Worm (Caenorhabditis elegans) whole organism, L1 larva: ENCODE measurements around the gene dnj-25.

Experiments
- C04F5.9 ChIP-seq: sonication (generic microtip); optimal IDR thresholded peaks from 2 replicates; lab custom pipeline; 2016; ENCODE audit warnings: missing genetic modification characterization, missing compliant biosample characterization
- F16B12.6 ChIP-seq: fragments of 150-350 bp; optimal IDR thresholded peaks from 2 replicates; lab custom pipeline; 2014; ENCODE audit warnings: missing biosample characterization, missing genetic modification characterization
- Y116A8C.19 ChIP-seq: sonication (generic microtip); optimal IDR thresholded peaks from 2 replicates; lab custom pipeline; 2016; ENCODE audit warnings: missing compliant biosample characterization, missing genetic modification characterization, borderline replicate concordance
- aha-1 ChIP-seq: fragments of 150-350 bp; optimal IDR thresholded peaks from 2 replicates; lab custom pipeline; 2014; ENCODE audit warnings: missing biosample characterization, missing genetic modification characterization
- alr-1 ChIP-seq: fragments of 200-800 bp; sonication (Bioruptor generic); optimal IDR thresholded peaks from 2 replicates; lab custom pipeline; 2018; ENCODE audit warnings: borderline replicate concordance, mild to moderate bottlenecking, missing genetic modification characterization, missing compliant biosample characterization
- ama-1 ChIP-seq: fragments of 150-350 bp; optimal IDR thresholded peaks from 2 replicates; lab custom pipeline; 2014
- ceh-63 ChIP-seq: fragments of 200-800 bp; sonication (Bioruptor generic); optimal IDR thresholded peaks from 2 replicates; lab custom pipeline; 2018; ENCODE audit warnings: mild to moderate bottlenecking, missing genetic modification characterization, missing compliant biosample characterization
- ceh-82 ChIP-seq, 3 experiments: fragments of 150-350 bp in 1 of 3; sonication (generic microtip) in 2 of 3; optimal IDR thresholded peaks; 2 replicates each; lab custom pipeline; 2014 to 2017; ENCODE audit warnings: missing biosample characterization in 3 of 3, missing genetic modification characterization in 3 of 3
- ceh-88 ChIP-seq: fragments of 200-800 bp; sonication (Bioruptor generic); IDR thresholded peaks from 2 replicates; pipeline ENCODE4 v1.3.6; 2022; ENCODE audit warnings: missing genetic modification characterization, missing compliant biosample characterization
- ceh-90 ChIP-seq: sonication (generic microtip); optimal IDR thresholded peaks from 2 replicates; lab custom pipeline; 2016; ENCODE audit warnings: missing genetic modification characterization, missing compliant biosample characterization
- ces-1 ChIP-seq: fragments of 150-350 bp; optimal IDR thresholded peaks from 2 replicates; lab custom pipeline; 2014; ENCODE audit warnings: missing biosample characterization, missing genetic modification reagents, missing genetic modification characterization
- dsc-1 ChIP-seq: sonication (generic microtip); optimal IDR thresholded peaks from 2 replicates; lab custom pipeline; 2016; ENCODE audit warnings: mild to moderate bottlenecking, missing genetic modification characterization, missing compliant biosample characterization
- efl-1 ChIP-seq, 4 experiments: fragments of 150-350 bp; optimal IDR thresholded peaks in 3 of 4; peaks in 1 of 4; 1 replicate in 1 of 4; 2 replicates in 3 of 4; lab custom pipeline; 2014; ENCODE audit warnings: missing biosample characterization in 2 of 4, missing genetic modification characterization in 2 of 4, missing genetic modification reagents in 2 of 4
- efl-3 ChIP-seq: fragments of 200-800 bp; sonication (Bioruptor generic); optimal IDR thresholded peaks from 2 replicates; lab custom pipeline; 2018; ENCODE audit warnings: mild to moderate bottlenecking, missing genetic modification characterization, missing compliant biosample characterization
- egl-13 ChIP-seq: sonication (generic microtip); optimal IDR thresholded peaks from 2 replicates; lab custom pipeline; 2016; ENCODE audit warnings: missing genotype, missing genetic modification reagents, missing genetic modification characterization, missing compliant biosample characterization
- elt-3 ChIP-seq, 6 experiments: fragments of 150-350 bp in 1 of 6; sonication (generic microtip); optimal IDR thresholded peaks; 2 replicates each; lab custom pipeline; 2017 to 2018; ENCODE audit warnings: missing biosample characterization in 6 of 6, missing genetic modification characterization in 6 of 6, inconsistent platforms in 1 of 6
- fkh-10 ChIP-seq: sonication (generic microtip); optimal IDR thresholded peaks from 2 replicates; lab custom pipeline; 2017; ENCODE audit warnings: missing biosample characterization, missing genetic modification reagents, missing genetic modification characterization
- fkh-4 ChIP-seq: sonication (generic microtip); optimal IDR thresholded peaks from 2 replicates; lab custom pipeline; 2016; ENCODE audit warnings: missing compliant biosample characterization, missing genetic modification characterization, borderline replicate concordance
- fkh-8 ChIP-seq: sonication (generic microtip); optimal IDR thresholded peaks from 2 replicates; lab custom pipeline; 2016; ENCODE audit warnings: mild to moderate bottlenecking, missing genetic modification characterization, missing compliant biosample characterization
- fos-1 ChIP-seq: fragments of 150-350 bp; optimal IDR thresholded peaks from 2 replicates; lab custom pipeline; 2014; ENCODE audit warnings: missing biosample characterization, missing genetic modification characterization
- grh-1 ChIP-seq: fragments of 200-800 bp; sonication (Bioruptor generic); IDR thresholded peaks from 2 replicates; pipeline ENCODE4 v1.3.6; 2022; ENCODE audit warnings: missing genetic modification reagents, missing genetic modification characterization, missing compliant biosample characterization
- hlh-4 ChIP-seq: sonication (generic microtip); optimal IDR thresholded peaks from 2 replicates; lab custom pipeline; 2016; ENCODE audit warnings: mild to moderate bottlenecking, missing genetic modification characterization, missing compliant biosample characterization
- isw-1 ChIP-seq: fragments of 200-800 bp; sonication (Bioruptor generic); IDR thresholded peaks from 2 replicates; pipeline ENCODE4 v1.3.6; 2022; ENCODE audit warnings: missing genetic modification characterization, missing compliant biosample characterization
- lin-13 ChIP-seq: fragments of 150-350 bp; optimal IDR thresholded peaks from 2 replicates; lab custom pipeline; 2014; ENCODE audit warnings: missing biosample characterization, missing genetic modification reagents, missing genetic modification characterization
- lin-15B ChIP-seq: fragments of 150-350 bp; sonication (generic microtip); optimal IDR thresholded peaks from 3 replicates; lab custom pipeline; 2014; ENCODE audit warnings: missing biosample characterization, missing genetic modification characterization
- lin-35 ChIP-seq, 2 experiments: fragments of 150-350 bp; optimal IDR thresholded peaks; 2 replicates each; lab custom pipeline; 2014; ENCODE audit warnings: missing biosample characterization in 2 of 2, missing genetic modification characterization in 2 of 2, missing genetic modification reagents in 2 of 2
- lir-3 ChIP-seq: sonication (generic microtip); optimal IDR thresholded peaks from 2 replicates; lab custom pipeline; 2016; ENCODE audit warnings: mild to moderate bottlenecking, missing genetic modification characterization, moderate library complexity, missing compliant biosample characterization; ENCODE audit not compliant: poor library complexity
- lsy-2 ChIP-seq, 2 experiments: fragments of 150-350 bp; optimal IDR thresholded peaks; 2 replicates each; lab custom pipeline; 2014; ENCODE audit warnings: missing biosample characterization in 2 of 2, missing genetic modification characterization in 2 of 2
- mab-9 ChIP-seq: fragments of 200-800 bp; sonication (Bioruptor generic); IDR thresholded peaks from 2 replicates; pipeline ENCODE4 v1.3.6; 2022; ENCODE audit warnings: missing genetic modification reagents, missing genetic modification characterization, missing compliant biosample characterization
- nhr-12 ChIP-seq: sonication (generic microtip); optimal IDR thresholded peaks from 2 replicates; lab custom pipeline; 2017; ENCODE audit warnings: missing biosample characterization, missing genetic modification characterization
- nhr-71 ChIP-seq: sonication (generic microtip); optimal IDR thresholded peaks from 2 replicates; lab custom pipeline; 2016; ENCODE audit warnings: mild to moderate bottlenecking, missing genetic modification characterization, moderate library complexity, missing compliant biosample characterization
- nhr-76 ChIP-seq: sonication (generic microtip); optimal IDR thresholded peaks from 2 replicates; lab custom pipeline; 2017; ENCODE audit warnings: missing biosample characterization, missing genetic modification characterization
- nhr-77 ChIP-seq: fragments of 150-350 bp; optimal IDR thresholded peaks from 2 replicates; lab custom pipeline; 2014; ENCODE audit warnings: missing biosample characterization, missing genetic modification characterization
- nhr-84 ChIP-seq: sonication (generic microtip); optimal IDR thresholded peaks from 2 replicates; lab custom pipeline; 2017; ENCODE audit warnings: missing biosample characterization, missing genetic modification characterization
- nhr-90 ChIP-seq: sonication (generic microtip); optimal IDR thresholded peaks from 2 replicates; lab custom pipeline; 2016; ENCODE audit warnings: mild to moderate bottlenecking, missing genetic modification characterization, missing compliant biosample characterization; ENCODE audit not compliant: poor library complexity
- pag-3 ChIP-seq: sonication (generic microtip); optimal IDR thresholded peaks from 2 replicates; lab custom pipeline; 2017; ENCODE audit warnings: missing genetic modification characterization, mild to moderate bottlenecking, missing compliant biosample characterization, antibody characterized with exemption, borderline replicate concordance; ENCODE audit not compliant: insufficient read depth
- pqm-1 ChIP-seq: sonication (generic microtip); optimal IDR thresholded peaks from 3 replicates; lab custom pipeline; 2017; ENCODE audit warnings: missing biosample characterization, missing genetic modification characterization
- skn-1 ChIP-seq: fragments of 150-350 bp; optimal IDR thresholded peaks from 2 replicates; lab custom pipeline; 2014; ENCODE audit warnings: missing biosample characterization, missing genetic modification characterization
- snpc-4 ChIP-seq: fragments of 150-350 bp; optimal IDR thresholded peaks from 2 replicates; lab custom pipeline; 2014; ENCODE audit warnings: missing biosample characterization, missing genetic modification characterization
- snu-23 ChIP-seq: sonication (generic microtip); optimal IDR thresholded peaks from 2 replicates; lab custom pipeline; 2016; ENCODE audit warnings: missing genetic modification characterization, missing compliant biosample characterization
- sox-4 ChIP-seq: sonication (generic microtip); optimal IDR thresholded peaks from 2 replicates; lab custom pipeline; 2016; ENCODE audit warnings: missing genetic modification characterization, missing compliant biosample characterization
- sptf-1 ChIP-seq: fragments of 150-350 bp; optimal IDR thresholded peaks from 2 replicates; lab custom pipeline; 2014; ENCODE audit warnings: missing biosample characterization, missing genetic modification characterization
- sup-37 ChIP-seq: fragments of 200-800 bp; sonication (Bioruptor generic); optimal IDR thresholded peaks from 2 replicates; lab custom pipeline; 2018; ENCODE audit warnings: mild to moderate bottlenecking, missing genetic modification characterization, missing compliant biosample characterization
- tbx-2 ChIP-seq: sonication (generic microtip); optimal IDR thresholded peaks from 2 replicates; lab custom pipeline; 2016; ENCODE audit warnings: missing genetic modification characterization, missing compliant biosample characterization
- tlp-1 ChIP-seq: fragments of 150-350 bp; optimal IDR thresholded peaks from 2 replicates; lab custom pipeline; 2014; ENCODE audit warnings: missing biosample characterization, missing genetic modification characterization
- unc-130 ChIP-seq: fragments of 150-350 bp; optimal IDR thresholded peaks from 2 replicates; lab custom pipeline; 2017; ENCODE audit warnings: missing biosample characterization, missing genetic modification characterization, inconsistent platforms
- unc-30 ChIP-seq: sonication (generic microtip); optimal IDR thresholded peaks from 2 replicates; lab custom pipeline; 2017; ENCODE audit warnings: missing biosample characterization, missing genetic modification characterization
- unc-86 ChIP-seq: sonication (generic microtip); optimal IDR thresholded peaks from 2 replicates; lab custom pipeline; 2016; ENCODE audit warnings: missing genetic modification characterization, missing compliant biosample characterization
- unc-98 ChIP-seq: fragments of 200-800 bp; sonication (Bioruptor generic); IDR thresholded peaks from 2 replicates; pipeline ENCODE4 v1.3.6; 2022; ENCODE audit warnings: missing genetic modification characterization, missing compliant biosample characterization
- vab-15 ChIP-seq: sonication (generic microtip); optimal IDR thresholded peaks from 2 replicates; lab custom pipeline; 2017; ENCODE audit warnings: missing genotype, mild to moderate bottlenecking, missing genetic modification characterization, missing compliant biosample characterization
- zag-1 ChIP-seq: fragments of 150-350 bp; optimal IDR thresholded peaks from 2 replicates; lab custom pipeline; 2014; ENCODE audit warnings: missing biosample characterization, missing genetic modification characterization
- ztf-11 ChIP-seq, 2 experiments: sonication (generic microtip); optimal IDR thresholded peaks; 2 replicates each; lab custom pipeline; 2016 to 2017; ENCODE audit warnings: missing genetic modification characterization in 2 of 2, missing biosample characterization in 1 of 2, missing compliant biosample characterization in 1 of 2
- ztf-4 ChIP-seq: fragments of 150-350 bp; optimal IDR thresholded peaks from 2 replicates; lab custom pipeline; 2014; ENCODE audit warnings: missing biosample characterization, missing genetic modification characterization

dnj-25 gene

ce11 chrV:20793761-20794160 is 49.6 kb upstream of the dnj-25 start:
- TF ChIP-seq efl-1 (optimal IDR thresholded peaks at IDR 0.05; lab: Kevin White, UChicago) (peak in 1 of 2 experiments; percentile 3), efl-1 (GFP tag; optimal IDR thresholded peaks at IDR 0.05 in 1 of 2; lab: Kevin White, UChicago) (no peak), alr-1 (tag; lab: Kevin White, UChicago) (no peak), snpc-4 (no peak), fos-1 (tag; lab: Kevin White, UChicago) (no peak), ztf-4 (no peak), ztf-11 (tag; optimal IDR thresholded peaks at IDR 0.05; lab: Kevin White, UChicago) (no peak), fkh-10 (no peak), grh-1 (no peak), ceh-63 (GFP tag; lab: Kevin White, UChicago) (no peak), tbx-2 (tag; lab: Kevin White, UChicago) (no peak), zag-1 (tag; lab: Kevin White, UChicago) (no peak), lir-3 (no peak), fkh-8 (tag; lab: Kevin White, UChicago) (no peak), ceh-82 (tag; optimal IDR thresholded peaks at IDR 0.05; lab: Kevin White, UChicago) (no peak), unc-30 (tag; lab: Kevin White, UChicago) (no peak), ceh-90 (tag; lab: Kevin White, UChicago) (no peak), skn-1 (tag; lab: Kevin White, UChicago) (no peak), hlh-4 (tag; lab: Kevin White, UChicago) (no peak), efl-3 (GFP tag; lab: Kevin White, UChicago) (no peak), nhr-12 (tag; lab: Kevin White, UChicago) (no peak), fkh-4 (tag; lab: Kevin White, UChicago) (no peak), nhr-71 (tag; lab: Kevin White, UChicago) (peak; percentile 55), nhr-84 (tag; lab: Kevin White, UChicago) (no peak), unc-98 (GFP tag; lab: Robert Waterston, UW) (peak; percentile 6; the same call in 1 of the 2 replicates), ces-1 (GFP tag; lab: Kevin White, UChicago) (no peak), lin-35 (GFP tag; optimal IDR thresholded peaks at IDR 0.05; lab: Kevin White, UChicago) (peak in 1 of 2 experiments; percentile 8), lin-15B (tag; lab: Kevin White, UChicago) (no peak), isw-1 (no peak), pqm-1 (tag; lab: Kevin White, UChicago) (no peak), Y116A8C.19 (tag; lab: Kevin White, UChicago) (no peak), sptf-1 (tag; lab: Kevin White, UChicago) (no peak), F16B12.6 (tag; lab: Kevin White, UChicago) (no peak), aha-1 (tag; lab: Kevin White, UChicago) (no peak), snu-23 (GFP tag; lab: Kevin White, UChicago) (peak; percentile 52), ceh-88 (GFP tag; lab: Robert Waterston, UW) (no peak), unc-130 (tag; lab: Kevin White, UChicago) (peak; percentile 29), sup-37 (GFP tag; lab: Kevin White, UChicago) (no peak), mab-9 (GFP tag; lab: Robert Waterston, UW) (no peak), dsc-1 (tag; lab: Kevin White, UChicago) (peak; percentile 62), lin-13 (no peak), vab-15 (tag; lab: Kevin White, UChicago) (no peak), pag-3 (tag; lab: Kevin White, UChicago) (peak; percentile 91), lsy-2 (tag; optimal IDR thresholded peaks at IDR 0.05; lab: Kevin White, UChicago) (peak in 1 of 2 experiments; percentile 48), elt-3 (tag; optimal IDR thresholded peaks at IDR 0.05; lab: Kevin White, UChicago) (no peak), nhr-90 (no peak), sox-4 (tag; lab: Kevin White, UChicago) (no peak), egl-13 (tag; lab: Kevin White, UChicago) (no peak), nhr-77 (no peak), ama-1 (lab: Kevin White, UChicago) (no peak), tlp-1 (no peak), C04F5.9 (tag; lab: Kevin White, UChicago) (no peak), nhr-76 (tag; lab: Kevin White, UChicago) (no peak), unc-86 (tag; lab: Kevin White, UChicago) (no peak)
